Fruit fly (Drosophila melanogaster): Measurements from ENCODE around the gene BBS8.

Gene BBS8

DNA sequence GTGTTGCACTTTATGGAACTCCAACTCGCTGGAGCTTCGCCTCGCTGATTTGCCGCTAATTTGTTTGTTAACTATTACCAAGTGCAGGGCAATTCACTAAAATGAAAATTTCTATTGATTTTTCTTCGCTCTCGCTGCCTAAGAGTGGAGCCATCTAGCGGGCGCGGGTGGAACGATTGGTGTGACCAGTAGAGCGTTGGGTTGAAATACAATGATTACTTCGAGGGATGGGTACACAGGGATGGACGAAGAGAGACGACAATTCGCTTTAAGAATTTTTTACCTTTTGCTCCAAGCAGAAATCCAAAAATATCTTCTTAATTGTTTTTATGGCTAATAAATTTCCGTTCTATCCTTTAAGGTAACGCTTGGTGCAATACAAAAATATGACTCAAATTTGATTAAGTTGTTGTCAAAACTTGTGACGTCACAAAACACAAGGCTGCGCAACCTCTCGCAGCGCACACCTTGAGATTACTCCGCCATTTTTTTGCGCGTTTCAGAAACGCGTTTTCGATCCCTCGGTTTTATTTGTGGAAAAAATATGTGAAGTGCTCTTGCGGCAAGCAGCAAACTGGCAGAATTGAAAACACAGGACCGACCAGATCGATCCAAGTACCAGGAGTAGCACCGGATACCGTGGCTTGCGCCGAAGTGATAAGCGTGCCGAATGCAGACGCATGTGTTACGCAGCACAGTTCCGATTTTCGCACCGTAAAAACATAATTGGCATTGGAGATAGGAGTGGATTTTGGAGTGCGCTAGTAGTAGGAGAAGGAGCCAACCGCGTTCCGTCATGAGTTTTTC lies 7.9 kb upstream of the BBS8 start, which contains the start of the genes AP-2alpha and ebi (continued):
- TF ChIP-seq Ets97D (GFP tag; optimal IDR thresholded peaks at IDR 0.05) (peak; percentile 92), trem (tag; optimal IDR thresholded peaks at IDR 0.05) (peak; percentile 87), gcm (GFP tag; optimal IDR thresholded peaks at IDR 0.05) (peak; percentile 65), Dip3 (GFP tag; optimal IDR thresholded peaks at IDR 0.05) (peak; percentile 92), da (GFP tag; optimal IDR thresholded peaks at IDR 0.05) (peak; percentile 78), CG13123 (GFP tag; optimal IDR thresholded peaks at IDR 0.05) (peak; percentile 77), CG18262 (tag; optimal IDR thresholded peaks at IDR 0.05) (peak; percentile 79), CG15479 (GFP tag; optimal IDR thresholded peaks at IDR 0.05) (peak; percentile 96), CG10431 (GFP tag; optimal IDR thresholded peaks at IDR 0.05) (peak; percentile 70), CG3838 (GFP tag; optimal IDR thresholded peaks at IDR 0.05) (peak; percentile 77), lmd (GFP tag; IDR thresholded peaks at IDR 0.05) (peak; percentile 94), MBD-R2 (GFP tag; IDR thresholded peaks at IDR 0.05) (peak; percentile 78), CG7839 (tag; optimal IDR thresholded peaks at IDR 0.05) (peak; percentile 84), CG17802 (tag; optimal IDR thresholded peaks at IDR 0.05) (peak; percentile 28), sisA (GFP tag; IDR thresholded peaks at IDR 0.05) (peak; percentile 93), H2.0 (GFP tag; IDR thresholded peaks at IDR 0.05) (peak; percentile 77; the same call in 1 of the 2 replicates), Adf1 (GFP tag; IDR thresholded peaks at IDR 0.05) (peak; percentile 67), Nf-YA (GFP tag; IDR thresholded peaks at IDR 0.05) (peak; percentile 41; the same call in 1 of the 2 replicates), CG7786 (GFP tag; optimal IDR thresholded peaks at IDR 0.05) (peak; percentile 95), sc (optimal IDR thresholded peaks at IDR 0.05) (no peak), sc (GFP tag; optimal IDR thresholded peaks at IDR 0.05) (peak; percentile 80), twi (tag; optimal IDR thresholded peaks at IDR 0.05) (peak; percentile 82), ap (GFP tag; IDR thresholded peaks at IDR 0.05) (peak; percentile 53), slbo (GFP tag; IDR thresholded peaks at IDR 0.05) (peak; percentile 95), CG18476 (GFP tag; optimal IDR thresholded peaks at IDR 0.05) (peak; percentile 73), CG31388 (GFP tag; optimal IDR thresholded peaks at IDR 0.05) (peak; percentile 47), CG14860 (GFP tag; IDR thresholded peaks at IDR 0.05; ENCODE audit: partially characterized antibody) (no peak), Lpt (GFP tag; optimal IDR thresholded peaks at IDR 0.05) (no peak), abd-A (tag; optimal IDR thresholded peaks at IDR 0.05) (no peak), Hmx (GFP tag; optimal IDR thresholded peaks at IDR 0.05) (peak; percentile 66), CG9817 (tag; optimal IDR thresholded peaks at IDR 0.05) (peak; percentile 92), repo (GFP tag; optimal IDR thresholded peaks at IDR 0.05) (peak; percentile 81), CG5245 (GFP tag; optimal IDR thresholded peaks at IDR 0.05) (peak; percentile 70), pb (GFP tag; optimal IDR thresholded peaks at IDR 0.05) (peak; percentile 89), CG5180 (GFP tag; optimal IDR thresholded peaks at IDR 0.05) (peak; percentile 39), chn (GFP tag; optimal IDR thresholded peaks at IDR 0.05) (peak; percentile 94), CG18011 (GFP tag; optimal IDR thresholded peaks at IDR 0.05) (peak; percentile 69), CG12071 (GFP tag; optimal IDR thresholded peaks at IDR 0.05) (no peak), hkb (optimal IDR thresholded peaks at IDR 0.05) (peak; percentile 92), hkb (GFP tag; IDR thresholded peaks at IDR 0.05) (peak; percentile 81), az2 (GFP tag; optimal IDR thresholded peaks at IDR 0.05) (peak; percentile 87), Abd-B (GFP tag; optimal IDR thresholded peaks at IDR 0.05) (peak; percentile 91), Elba2 (GFP tag; optimal IDR thresholded peaks at IDR 0.05) (peak; percentile 63), CG4424 (GFP tag; optimal IDR thresholded peaks at IDR 0.05) (peak; percentile 92), CG4854 (GFP tag; optimal IDR thresholded peaks at IDR 0.05) (peak; percentile 69), sob (GFP tag; IDR thresholded peaks at IDR 0.05) (peak; percentile 88), CG43689 (GFP tag; IDR thresholded peaks at IDR 0.05) (peak; percentile 63; the same call in 1 of the 2 replicates), pnt (GFP tag; optimal IDR thresholded peaks at IDR 0.05) (peak; percentile 95), CG14050 (GFP tag; IDR thresholded peaks at IDR 0.05) (peak; percentile 73), CG10654 (GFP tag; optimal IDR thresholded peaks at IDR 0.05) (peak; percentile 79)
